Fruit fly (Drosophila melanogaster) whole organism, embryonic: ENCODE results near the gene CG31174.

Source experiments
- Adf1 ChIP-seq: fragments of 200-800 bp; sonication (Bioruptor generic); IDR thresholded peaks from 2 replicates; pipeline ENCODE4 v1.3.6; 2022; ENCODE audit warnings: missing biosample characterization, missing genetic modification characterization
- Asciz ChIP-seq: fragments of 200-800 bp; sonication (Bioruptor generic); optimal IDR thresholded peaks from 2 replicates; lab custom pipeline; 2017; ENCODE audit warnings: missing biosample characterization, mild to moderate bottlenecking, missing genetic modification characterization, missing genetic modification reagents
- B-H1 ChIP-seq: fragments of 200-800 bp; sonication (Bioruptor generic); IDR thresholded peaks from 3 replicates; pipeline ENCODE4 v1.3.6; 2022; ENCODE audit warnings: missing biosample characterization, missing genetic modification characterization
- Bdp1 ChIP-seq: fragments of 200-800 bp; sonication (Bioruptor generic); optimal IDR thresholded peaks from 3 replicates; lab custom pipeline; 2016; ENCODE audit warnings: missing biosample characterization, missing genetic modification characterization
- BtbVII ChIP-seq: fragments of 200-800 bp; sonication (Bioruptor generic); optimal IDR thresholded peaks from 3 replicates; lab custom pipeline; 2017; ENCODE audit warnings: missing biosample characterization, mild to moderate bottlenecking, missing genetic modification characterization
- CG1024 ChIP-seq: fragments of 200-800 bp; sonication (Bioruptor generic); IDR thresholded peaks from 2 replicates; pipeline ENCODE4 v1.3.6; 2022; ENCODE audit warnings: missing biosample characterization, missing genetic modification characterization
- CG10321 ChIP-seq: fragments of 200-800 bp; sonication (Bioruptor generic); IDR thresholded peaks from 2 replicates; pipeline ENCODE4 v1.3.6; 2022; ENCODE audit warnings: missing biosample characterization, missing genetic modification characterization
- CG11504 ChIP-seq: fragments of 200-800 bp; sonication (Bioruptor generic); optimal IDR thresholded peaks from 3 replicates; lab custom pipeline; 2019; ENCODE audit warnings: missing biosample characterization, mild to moderate bottlenecking, missing genetic modification characterization, moderate library complexity
- CG11696 ChIP-seq: fragments of 200-800 bp; sonication (Bioruptor generic); IDR thresholded peaks from 2 replicates; pipeline ENCODE4 v1.3.6; 2022; ENCODE audit warnings: missing biosample characterization, missing genetic modification characterization
- CG12104 ChIP-seq: fragments of 200-800 bp; sonication (Bioruptor generic); optimal IDR thresholded peaks from 3 replicates; lab custom pipeline; 2016; ENCODE audit warnings: missing biosample characterization, missing genetic modification characterization
- CG12769 ChIP-seq: fragments of 200-800 bp; sonication (Bioruptor generic); optimal IDR thresholded peaks from 2 replicates; lab custom pipeline; 2019; ENCODE audit warnings: missing biosample characterization, mild to moderate bottlenecking, missing genetic modification characterization, moderate library complexity
- CG14441 ChIP-seq: fragments of 200-800 bp; sonication (Bioruptor generic); IDR thresholded peaks from 2 replicates; pipeline ENCODE4 v1.3.6; 2022; ENCODE audit warnings: missing biosample characterization, missing genetic modification characterization
- CG14860 ChIP-seq: fragments of 200-800 bp; sonication (Bioruptor generic); IDR thresholded peaks from 3 replicates; pipeline ENCODE4 v1.3.6; 2022; ENCODE audit warnings: missing biosample characterization, missing genetic modification characterization; ENCODE audit not compliant: partially characterized antibody
- CG17385 ChIP-seq: fragments of 200-800 bp; sonication (Bioruptor generic); optimal IDR thresholded peaks from 3 replicates; lab custom pipeline; 2018; ENCODE audit warnings: missing biosample characterization, mild to moderate bottlenecking, missing genetic modification characterization
- CG18262 ChIP-seq: fragments of 200-800 bp; optimal IDR thresholded peaks from 3 replicates; lab custom pipeline; 2019; ENCODE audit warnings: missing biosample characterization, mild to moderate bottlenecking, missing genetic modification characterization, moderate library complexity
- CG1832 ChIP-seq: fragments of 200-800 bp; sonication (Bioruptor generic); optimal IDR thresholded peaks from 2 replicates; lab custom pipeline; 2017; ENCODE audit warnings: missing biosample characterization, mild to moderate bottlenecking, missing genetic modification characterization, inconsistent platforms
- CG18476 ChIP-seq: fragments of 200-800 bp; sonication (Bioruptor generic); optimal IDR thresholded peaks from 2 replicates; lab custom pipeline; 2016; ENCODE audit warnings: missing biosample characterization, mild to moderate bottlenecking, missing genetic modification characterization
- CG2199 ChIP-seq: fragments of 200-800 bp; sonication (Bioruptor generic); IDR thresholded peaks from 3 replicates; pipeline ENCODE4 v1.3.6; 2022; ENCODE audit warnings: missing biosample characterization, missing genetic modification characterization
- CG30403 ChIP-seq: fragments of 200-800 bp; sonication (Bioruptor generic); optimal IDR thresholded peaks from 3 replicates; lab custom pipeline; 2016; ENCODE audit warnings: missing biosample characterization, missing genetic modification characterization
- CG5180 ChIP-seq: fragments of 200-800 bp; sonication (Bioruptor generic); optimal IDR thresholded peaks from 3 replicates; lab custom pipeline; 2017; ENCODE audit warnings: missing biosample characterization, missing genetic modification characterization, mild to moderate bottlenecking, moderate library complexity, missing genetic modification reagents
- CG6175 ChIP-seq: fragments of 200-800 bp; sonication (Bioruptor generic); IDR thresholded peaks from 3 replicates; pipeline ENCODE4 v1.3.6; 2022; ENCODE audit warnings: missing biosample characterization, missing genetic modification characterization
- CG6854 ChIP-seq: fragments of 200-800 bp; sonication (Bioruptor generic); optimal IDR thresholded peaks from 3 replicates; lab custom pipeline; 2017; ENCODE audit warnings: missing biosample characterization, mild to moderate bottlenecking, missing genetic modification characterization
- D19A ChIP-seq: fragments of 200-800 bp; optimal IDR thresholded peaks from 3 replicates; lab custom pipeline; 2019; ENCODE audit warnings: missing biosample characterization, mild to moderate bottlenecking, missing genetic modification characterization, moderate library complexity
- Dad ChIP-seq: fragments of 200-800 bp; sonication (Bioruptor generic); optimal IDR thresholded peaks from 3 replicates; lab custom pipeline; 2016; ENCODE audit warnings: missing biosample characterization, missing genetic modification characterization
- Dip3 ChIP-seq: fragments of 200-800 bp; sonication (Bioruptor generic); optimal IDR thresholded peaks from 3 replicates; lab custom pipeline; 2016; ENCODE audit warnings: missing biosample characterization, missing genetic modification characterization
- E2f1 ChIP-seq: fragments of 200-800 bp; sonication (Bioruptor generic); IDR thresholded peaks from 2 replicates; pipeline ENCODE4 v1.3.6; 2022; ENCODE audit warnings: missing biosample characterization, missing genetic modification characterization
- Hmr ChIP-seq: fragments of 200-800 bp; sonication (Bioruptor generic); optimal IDR thresholded peaks from 3 replicates; lab custom pipeline; 2017; ENCODE audit warnings: mild to moderate bottlenecking, missing biosample characterization, missing genetic modification reagents, missing genetic modification characterization
- Jarid2 ChIP-seq: fragments of 200-800 bp; sonication (Bioruptor generic); optimal IDR thresholded peaks from 3 replicates; lab custom pipeline; 2017; ENCODE audit warnings: mild to moderate bottlenecking, missing biosample characterization, missing genetic modification reagents, missing genetic modification characterization
- Med ChIP-seq: fragments of 200-800 bp; sonication (Bioruptor generic); peaks from one replicate; lab custom pipeline; 2016; ENCODE audit warnings: missing biosample characterization, missing genetic modification characterization, mild to moderate bottlenecking, inconsistent platforms, moderate library complexity
- NfI ChIP-seq: fragments of 200-800 bp; sonication (Bioruptor generic); optimal IDR thresholded peaks from 3 replicates; lab custom pipeline; 2018; ENCODE audit warnings: missing biosample characterization, mild to moderate bottlenecking, missing genetic modification characterization, moderate library complexity
- Tbp ChIP-seq: fragments of >200 bp; optimal IDR thresholded peaks from 2 replicates; lab custom pipeline; 2018; ENCODE audit warnings: missing biosample characterization, missing genetic modification characterization
- bbx ChIP-seq: fragments of 200-800 bp; sonication (Bioruptor generic); IDR thresholded peaks from 2 replicates; pipeline ENCODE4 v1.3.6; 2022; ENCODE audit warnings: missing biosample characterization, missing genetic modification characterization; ENCODE audit not compliant: partially characterized antibody
- bcd ChIP-seq: fragments of 200-800 bp; sonication (Bioruptor generic); optimal IDR thresholded peaks from 2 replicates; lab custom pipeline; 2017; ENCODE audit warnings: missing biosample characterization, mild to moderate bottlenecking, missing genetic modification characterization
- cg ChIP-seq: fragments of 200-800 bp; sonication (Bioruptor generic); optimal IDR thresholded peaks from 3 replicates; lab custom pipeline; 2019; ENCODE audit warnings: missing biosample characterization, mild to moderate bottlenecking, missing genetic modification characterization, moderate library complexity
- dmrt99B ChIP-seq: fragments of 200-800 bp; sonication (Bioruptor generic); optimal IDR thresholded peaks from 2 replicates; lab custom pipeline; 2018; ENCODE audit warnings: missing biosample characterization, mild to moderate bottlenecking, missing genetic modification characterization, moderate library complexity
- gcm2 ChIP-seq: fragments of 200-800 bp; sonication (Bioruptor generic); optimal IDR thresholded peaks from 2 replicates; lab custom pipeline; 2016; ENCODE audit warnings: missing biosample characterization, missing genetic modification characterization
- hb ChIP-seq: fragments of 200-800 bp; sonication (Bioruptor generic); IDR thresholded peaks from 3 replicates; pipeline ENCODE4 v1.3.6; 2022; ENCODE audit warnings: missing biosample characterization, missing genetic modification characterization; ENCODE audit not compliant: partially characterized antibody
- ind ChIP-seq: fragments of 200-800 bp; sonication (Bioruptor generic); optimal IDR thresholded peaks from 3 replicates; lab custom pipeline; 2016; ENCODE audit warnings: missing biosample characterization, missing genetic modification characterization
- inv ChIP-seq: fragments of 200-800 bp; sonication (Bioruptor generic); IDR thresholded peaks from 2 replicates; pipeline ENCODE4 v1.3.6; 2022; ENCODE audit warnings: missing biosample characterization, missing genetic modification characterization; ENCODE audit not compliant: partially characterized antibody
- jumu ChIP-seq: fragments of 200-800 bp; sonication (Bioruptor generic); optimal IDR thresholded peaks from 3 replicates; lab custom pipeline; 2016; ENCODE audit warnings: missing biosample characterization, missing genetic modification characterization
- lab ChIP-seq: fragments of 200-800 bp; sonication (Bioruptor generic); optimal IDR thresholded peaks from 3 replicates; lab custom pipeline; 2017; ENCODE audit warnings: missing biosample characterization, missing genetic modification characterization, mild to moderate bottlenecking, moderate library complexity, missing genetic modification reagents
- otp ChIP-seq: fragments of 200-800 bp; sonication (Bioruptor generic); IDR thresholded peaks from 3 replicates; pipeline ENCODE4, ENCODE4 v1.3.6; 2022; ENCODE audit warnings: missing biosample characterization, missing genetic modification characterization
- ro ChIP-seq: fragments of 200-800 bp; sonication (Bioruptor generic); IDR thresholded peaks from 2 replicates; pipeline ENCODE4 v1.3.6; 2022; ENCODE audit warnings: missing biosample characterization, missing genetic modification characterization
- schlank ChIP-seq: fragments of 200-800 bp; sonication (Bioruptor generic); optimal IDR thresholded peaks from 2 replicates; lab custom pipeline; 2018; ENCODE audit warnings: missing biosample characterization, mild to moderate bottlenecking, missing genetic modification characterization
- sim ChIP-seq: fragments of 200-800 bp; sonication (Bioruptor generic); IDR thresholded peaks from 2 replicates; pipeline ENCODE4 v1.3.6; 2022; ENCODE audit warnings: missing biosample characterization, missing genetic modification characterization
- sqz ChIP-seq: fragments of 200-800 bp; sonication (Bioruptor generic); optimal IDR thresholded peaks from 3 replicates; lab custom pipeline; 2018; ENCODE audit warnings: missing biosample characterization, mild to moderate bottlenecking, missing genetic modification characterization
- sr ChIP-seq: fragments of 200-800 bp; sonication (Bioruptor generic); IDR thresholded peaks from 3 replicates; pipeline ENCODE4 v1.3.6; 2022; ENCODE audit warnings: missing biosample characterization, missing genetic modification characterization
- tgo ChIP-seq: fragments of 200-800 bp; sonication (Bioruptor generic); IDR thresholded peaks from 3 replicates; pipeline ENCODE4 v1.3.6; 2022; ENCODE audit warnings: missing biosample characterization, missing genetic modification characterization
- wek ChIP-seq: fragments of 200-800 bp; sonication (Bioruptor generic); optimal IDR thresholded peaks from 3 replicates; lab custom pipeline; 2018; ENCODE audit warnings: missing biosample characterization, mild to moderate bottlenecking, missing genetic modification characterization, moderate library complexity

CG31174 gene

dm6 chr3R:21837069-21837977 lies 32.0 kb downstream of the CG31174 start (continued):
- TF ChIP-seq CG1832 (GFP tag; lab: Kevin White, UChicago) (no peak), CG1024 (GFP tag; lab: Robert Waterston, UW) (0 out of 2 replicates have a peak, but pooled peaks have one; percentile 3), E2f1 (GFP tag; lab: Robert Waterston, UW) (peak; percentile 65), B-H1 (GFP tag; lab: Robert Waterston, UW) (0 out of 3 replicates have a peak, but pooled peaks have one; percentile 28), CG12104 (GFP tag; lab: Kevin White, UChicago) (peak; percentile 31), Dip3 (GFP tag; lab: Kevin White, UChicago) (no peak), ind (peak; percentile 50), dmrt99B (tag; lab: Kevin White, UChicago) (peak; percentile 86), hb (GFP tag; lab: Robert Waterston, UW) (no peak), CG30403 (GFP tag; lab: Kevin White, UChicago) (peak; percentile 10), Jarid2 (GFP tag; lab: Kevin White, UChicago) (peak; percentile 27), CG6175 (GFP tag; lab: Robert Waterston, UW) (peak; percentile 88), CG6854 (GFP tag; lab: Kevin White, UChicago) (peak; percentile 8), schlank (tag; lab: Kevin White, UChicago) (no peak), CG11696 (0 out of 2 replicates have a peak, but pooled peaks have one; percentile 31), BtbVII (GFP tag; lab: Kevin White, UChicago) (peak; percentile 12), sqz (GFP tag; lab: Kevin White, UChicago) (no peak), ro (no peak), Adf1 (GFP tag; lab: Robert Waterston, UW) (peak; percentile 56), jumu (GFP tag; lab: Kevin White, UChicago) (no peak), bcd (GFP tag; lab: Kevin White, UChicago) (no peak), Asciz (peak; percentile 58), CG5180 (peak; percentile 7), CG11504 (tag; lab: Kevin White, UChicago) (peak; percentile 82), D19A (tag; lab: Kevin White, UChicago) (peak; percentile 33), Dad (GFP tag; lab: Kevin White, UChicago) (no peak), CG14441 (GFP tag; lab: Robert Waterston, UW) (peak; percentile 67), Tbp (GFP tag; lab: Kevin White, UChicago) (no peak), lab (GFP tag; lab: Kevin White, UChicago) (peak; percentile 37), CG2199 (no peak)

dm6 chr3R:21836614-21837013 lies 32.7 kb downstream of the CG31174 start:
- TF ChIP-seq Hmr (GFP tag; lab: Kevin White, UChicago): no peak
- TF ChIP-seq wek (GFP tag; lab: Kevin White, UChicago): peak; percentile 8
- no peak for TF ChIP-seq CG17385 (GFP tag; lab: Kevin White, UChicago)
- peak; percentile 54; the same call in 1 of the 2 replicates for TF ChIP-seq CG10321 (GFP tag; lab: Robert Waterston, UW)
- no peak for TF ChIP-seq sim
- TF ChIP-seq NfI (GFP tag; lab: Kevin White, UChicago): no peak
- TF ChIP-seq sr (GFP tag; lab: Robert Waterston, UW): peak; percentile 32; the same call in 1 of the 3 replicates
- peak; percentile 63 for TF ChIP-seq CG12769 (tag; lab: Kevin White, UChicago)
- no peak for TF ChIP-seq CG18476 (GFP tag; lab: Kevin White, UChicago)
- TF ChIP-seq Bdp1 (GFP tag; lab: Kevin White, UChicago): no peak
- no peak for TF ChIP-seq gcm2 (GFP tag; lab: Kevin White, UChicago)
- TF ChIP-seq inv: no peak
- TF ChIP-seq schlank (tag; lab: Kevin White, UChicago): no peak
- no peak for TF ChIP-seq CG14860 (GFP tag; lab: Robert Waterston, UW)
- TF ChIP-seq cg: peak; percentile 47
- TF ChIP-seq bbx (GFP tag; lab: Robert Waterston, UW): no peak
- peak; percentile 45 for TF ChIP-seq Med (GFP tag; lab: Kevin White, UChicago)
- TF ChIP-seq tgo (GFP tag; lab: Robert Waterston, UW): no peak
- no peak for TF ChIP-seq CG18262
- TF ChIP-seq otp (GFP tag; lab: Robert Waterston, UW): 0 out of 3 replicates have a peak, but pooled peaks have one; percentile 43
